Comparison of ENCODE assay signal across 2 worm cellular contexts in genomic region chrIV:1104007-1104406, ce11.
TF ChIP-seq lines count a peak whose summit lies in the region.

No protein-coding gene starts in this region.

TF ChIP-seq in whole organism, L4 larva, 104 proteins besides CTCF, POLR2A, EP300 and RAD21:
- TF ChIP-seq lin-38 (GFP tag; IDR thresholded peaks at IDR 0.05; lab: Robert Waterston, UW) = peak; percentile 55
- peak; percentile 22; the same call in 1 of the 2 replicates for TF ChIP-seq set-16 (GFP tag; IDR thresholded peaks at IDR 0.05; lab: Robert Waterston, UW)

TF ChIP-seq in whole organism, young adult, 124 proteins besides CTCF, POLR2A, EP300 and RAD21:
- TF ChIP-seq madf-8 (GFP tag; conservative IDR thresholded peaks at IDR 0.05; lab: Robert Waterston, UW) (peak; percentile 33; the same call in 1 of the 2 replicates), madf-6 (GFP tag; IDR thresholded peaks at IDR 0.05; lab: Robert Waterston, UW) (peak; percentile 67), hsf-1 (GFP tag; IDR thresholded peaks at IDR 0.05; lab: Robert Waterston, UW) (peak; percentile 71), mcd-1 (GFP tag; IDR thresholded peaks at IDR 0.05; lab: Robert Waterston, UW) (peak; percentile 32; the same call in 1 of the 2 replicates)
